Worm (Caenorhabditis elegans) whole organism, L4/young adult: ENCODE measurements around the gene F44E7.4.

ENCODE experiments used
- W03F9.2 ChIP-seq: fragments of 150-350 bp; optimal IDR thresholded peaks from 2 replicates; lab custom pipeline; 2014; ENCODE audit warnings: missing biosample characterization, missing genetic modification characterization
- dao-5 ChIP-seq: sonication (generic microtip); optimal IDR thresholded peaks from 2 replicates; lab custom pipeline; 2016; ENCODE audit warnings: missing genotype, missing genetic modification characterization, moderate library complexity, missing compliant biosample characterization
- him-1 ChIP-seq: sonication (generic microtip); optimal IDR thresholded peaks from 2 replicates; lab custom pipeline; 2016; ENCODE audit warnings: missing genotype, missing genetic modification reagents, missing genetic modification characterization, missing compliant biosample characterization

DNA sequence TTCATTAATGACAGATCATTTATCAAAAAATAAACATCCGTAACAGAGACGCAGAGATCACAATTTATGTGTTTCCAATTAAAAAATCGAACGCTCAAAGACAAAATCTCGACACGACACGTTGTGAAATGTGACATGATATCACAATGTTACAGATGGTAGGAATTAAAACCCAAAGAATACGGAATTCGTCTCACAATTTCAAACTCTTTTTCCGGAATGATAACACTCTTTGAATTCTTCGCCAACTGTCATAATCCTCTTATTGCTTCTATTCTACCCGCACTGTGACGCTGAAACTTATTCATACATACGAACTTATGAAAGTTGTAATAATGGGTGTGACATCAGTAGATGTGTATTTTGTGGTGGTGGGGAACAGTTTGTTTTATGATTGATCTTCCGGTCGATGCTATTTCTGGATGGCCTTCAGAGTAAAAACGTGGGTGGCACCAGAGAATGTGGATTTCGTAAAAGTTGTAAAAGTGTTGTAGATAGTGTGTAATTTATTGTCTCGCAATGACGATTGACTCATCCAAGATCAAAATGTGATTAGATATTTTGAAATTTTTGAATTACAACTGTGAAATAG is 39.8 kb upstream of the F44E7.4 start:
- TF ChIP-seq dao-5 (tag; lab: Kevin White, UChicago): no peak
- TF ChIP-seq him-1: no peak
- no peak for TF ChIP-seq W03F9.2
